Worm (Caenorhabditis elegans) whole organism, midembryonic: ENCODE data around the gene maa-1.
"Not testable (repeated sequence)": the region's sequence is repeated elsewhere in the genome, so short reads cannot be mapped to it uniquely, and the experiment has no call there.

Experiments
- T22C8.4 ChIP-seq: fragments of 200-800 bp; sonication (Bioruptor generic); IDR thresholded peaks from 2 replicates; pipeline ENCODE4 v1.3.6; 2022; ENCODE audit warnings: missing genetic modification characterization, missing compliant biosample characterization
- cog-1 ChIP-seq: sonication (generic microtip); optimal IDR thresholded peaks from 2 replicates; lab custom pipeline; 2016; ENCODE audit warnings: missing genetic modification characterization, missing compliant biosample characterization
- flt-1 ChIP-seq: fragments of 200-800 bp; sonication (Bioruptor generic); IDR thresholded peaks from 2 replicates; pipeline ENCODE4 v1.3.6; 2022; ENCODE audit warnings: missing genetic modification characterization, missing compliant biosample characterization
- klf-2 ChIP-seq: fragments of 200-800 bp; sonication (Bioruptor generic); conservative IDR thresholded peaks from 2 replicates; pipeline ENCODE4 v1.3.6; 2022; ENCODE audit warnings: missing genetic modification reagents, missing genetic modification characterization, missing compliant biosample characterization
- med-1 ChIP-seq: sonication (generic microtip); optimal IDR thresholded peaks from 2 replicates; lab custom pipeline; 2017; ENCODE audit warnings: missing genetic modification characterization, mild to moderate bottlenecking, missing compliant biosample characterization, antibody characterized with exemption, missing genetic modification reagents; ENCODE audit not compliant: insufficient read depth
- ref-1 ChIP-seq: fragments of 200-800 bp; sonication (Bioruptor generic); conservative IDR thresholded peaks from 2 replicates; pipeline ENCODE4 v1.3.6; 2022; ENCODE audit warnings: missing genetic modification reagents, missing genetic modification characterization, missing compliant biosample characterization
- tab-1 ChIP-seq: fragments of 200-800 bp; sonication (Bioruptor generic); IDR thresholded peaks from 2 replicates; pipeline ENCODE4 v1.3.6; 2022; ENCODE audit warnings: missing genetic modification characterization, missing compliant biosample characterization

ce11 chrIII:11792295-11793256 is 29.8 kb downstream of the maa-1 start, which contains the start of gene C24H11.2:
- TF ChIP-seq cog-1 (tag; lab: Kevin White, UChicago) (peak; percentile 4), klf-2 (peak; percentile 76), flt-1 (GFP tag; lab: Robert Waterston, UW) (peak; percentile 73), T22C8.4 (GFP tag; lab: Robert Waterston, UW) (peak; percentile 35; the same call in 1 of the 2 replicates), tab-1 (GFP tag; lab: Robert Waterston, UW) (peak; percentile 69; the same call in 1 of the 2 replicates)
- TF ChIP-seq ref-1; med-1 (GFP tag; lab: Kevin White, UChicago): not testable (repeated sequence)
